Worm (Caenorhabditis elegans) whole organism, late embryonic: ENCODE measurements around the gene ubc-9.

ENCODE experiments used
- C08G9.2 ChIP-seq: sonication (generic microtip); optimal IDR thresholded peaks from 2 replicates; lab custom pipeline; 2016; ENCODE audit warnings: mild to moderate bottlenecking, missing genetic modification characterization, moderate library complexity, missing compliant biosample characterization
- K02D7.2 ChIP-seq: sonication (generic microtip); optimal IDR thresholded peaks from 2 replicates; lab custom pipeline; 2017; ENCODE audit warnings: mild to moderate bottlenecking, missing genetic modification characterization, missing compliant biosample characterization
- T23F11.4 ChIP-seq: fragments of 200-800 bp; sonication (Bioruptor generic); optimal IDR thresholded peaks from 2 replicates; lab custom pipeline; 2018; ENCODE audit warnings: mild to moderate bottlenecking, missing genetic modification characterization, missing compliant biosample characterization
- ceh-2 ChIP-seq: sonication (generic microtip); optimal IDR thresholded peaks from 2 replicates; lab custom pipeline; 2016; ENCODE audit warnings: missing genotype, missing genetic modification characterization, missing compliant biosample characterization
- ceh-22 ChIP-seq: sonication (generic microtip); optimal IDR thresholded peaks from 2 replicates; lab custom pipeline; 2017; ENCODE audit warnings: missing biosample characterization, missing genetic modification characterization
- ceh-30 ChIP-seq: fragments of 150-350 bp; optimal IDR thresholded peaks from 2 replicates; lab custom pipeline; 2014; ENCODE audit warnings: missing biosample characterization, missing genetic modification characterization
- ceh-31 ChIP-seq: sonication (generic microtip); optimal IDR thresholded peaks from 2 replicates; lab custom pipeline; 2016; ENCODE audit warnings: missing genetic modification characterization, missing compliant biosample characterization
- ceh-34 ChIP-seq: sonication (generic microtip); optimal IDR thresholded peaks from 2 replicates; lab custom pipeline; 2016; ENCODE audit warnings: mild to moderate bottlenecking, missing genetic modification characterization, missing compliant biosample characterization
- che-1 ChIP-seq: sonication (generic microtip); optimal IDR thresholded peaks from 2 replicates; lab custom pipeline; 2016; ENCODE audit warnings: mild to moderate bottlenecking, missing genetic modification characterization, missing compliant biosample characterization
- dmd-4 ChIP-seq: sonication (generic microtip); optimal IDR thresholded peaks from 2 replicates; lab custom pipeline; 2016; ENCODE audit warnings: borderline replicate concordance, missing genetic modification characterization, missing compliant biosample characterization
- dve-1 ChIP-seq: sonication (generic microtip); optimal IDR thresholded peaks from 2 replicates; lab custom pipeline; 2017; ENCODE audit warnings: antibody characterized with exemption, mild to moderate bottlenecking, missing genetic modification characterization, missing compliant biosample characterization
- eyg-1 ChIP-seq: sonication (generic microtip); optimal IDR thresholded peaks from 2 replicates; lab custom pipeline; 2016; ENCODE audit warnings: missing genotype, missing genetic modification characterization, missing compliant biosample characterization
- fax-1 ChIP-seq: sonication (generic microtip); optimal IDR thresholded peaks from 2 replicates; lab custom pipeline; 2016; ENCODE audit warnings: missing genotype, missing genetic modification characterization, missing compliant biosample characterization
- fkh-10 ChIP-seq: fragments of 150-350 bp; optimal IDR thresholded peaks from 2 replicates; lab custom pipeline; 2014; ENCODE audit warnings: missing biosample characterization, missing genetic modification reagents, missing genetic modification characterization
- fkh-6 ChIP-seq: sonication (generic microtip); optimal IDR thresholded peaks from 2 replicates; lab custom pipeline; 2016; ENCODE audit warnings: missing genetic modification characterization, missing compliant biosample characterization
- gmeb-2 ChIP-seq: sonication (generic microtip); optimal IDR thresholded peaks from 2 replicates; lab custom pipeline; 2016; ENCODE audit warnings: missing genetic modification characterization, inconsistent platforms, missing compliant biosample characterization
- hlh-15 ChIP-seq: sonication (generic microtip); optimal IDR thresholded peaks from 2 replicates; lab custom pipeline; 2016; ENCODE audit warnings: missing genetic modification characterization, missing compliant biosample characterization
- hlh-6 ChIP-seq: sonication (generic microtip); optimal IDR thresholded peaks from 2 replicates; lab custom pipeline; 2016; ENCODE audit warnings: missing genotype, missing genetic modification characterization, missing compliant biosample characterization
- hlh-8 ChIP-seq: sonication (generic microtip); optimal IDR thresholded peaks from 2 replicates; lab custom pipeline; 2016; ENCODE audit warnings: missing genotype, missing genetic modification characterization, missing compliant biosample characterization
- lim-6 ChIP-seq: sonication (generic microtip); optimal IDR thresholded peaks from 2 replicates; lab custom pipeline; 2016; ENCODE audit warnings: missing genetic modification characterization, missing compliant biosample characterization
- lin-11 ChIP-seq: fragments of 200-800 bp; sonication (Bioruptor generic); optimal IDR thresholded peaks from 2 replicates; lab custom pipeline; 2018; ENCODE audit warnings: mild to moderate bottlenecking, missing genetic modification characterization, missing compliant biosample characterization
- nhr-11 ChIP-seq: fragments of 150-350 bp; optimal IDR thresholded peaks from 2 replicates; lab custom pipeline; 2014; ENCODE audit warnings: missing biosample characterization, missing genetic modification characterization
- odd-2 ChIP-seq: sonication (generic microtip); optimal IDR thresholded peaks from 2 replicates; lab custom pipeline; 2017; ENCODE audit warnings: antibody characterized with exemption, mild to moderate bottlenecking, missing genetic modification characterization, missing compliant biosample characterization
- pat-9 ChIP-seq: fragments of 200-800 bp; sonication (Bioruptor generic); optimal IDR thresholded peaks from 2 replicates; lab custom pipeline; 2018; ENCODE audit warnings: mild to moderate bottlenecking, missing genetic modification characterization, moderate library complexity, missing compliant biosample characterization
- pha-2 ChIP-seq: sonication (generic microtip); optimal IDR thresholded peaks from 2 replicates; lab custom pipeline; 2017; ENCODE audit warnings: mild to moderate bottlenecking, missing genetic modification characterization, missing compliant biosample characterization
- pqm-1 ChIP-seq: sonication (generic microtip); optimal IDR thresholded peaks from 2 replicates; lab custom pipeline; 2016; ENCODE audit warnings: missing genetic modification characterization, missing compliant biosample characterization
- ref-2 ChIP-seq: sonication (generic microtip); optimal IDR thresholded peaks from 2 replicates; lab custom pipeline; 2016; ENCODE audit warnings: missing genetic modification characterization, missing compliant biosample characterization
- rnt-1 ChIP-seq: sonication (generic microtip); optimal IDR thresholded peaks from 2 replicates; lab custom pipeline; 2016; ENCODE audit warnings: missing genetic modification characterization, missing compliant biosample characterization
- sox-2 ChIP-seq: fragments of 200-800 bp; sonication (Bioruptor generic); IDR thresholded peaks from 2 replicates; pipeline ENCODE4 v1.3.6; 2022; ENCODE audit warnings: missing genetic modification reagents, missing genetic modification characterization, missing compliant biosample characterization
- syd-9 ChIP-seq: sonication (generic microtip); optimal IDR thresholded peaks from 2 replicates; lab custom pipeline; 2016; ENCODE audit warnings: mild to moderate bottlenecking, missing genetic modification characterization, moderate library complexity, missing compliant biosample characterization
- tbx-7 ChIP-seq: sonication (generic microtip); optimal IDR thresholded peaks from 2 replicates; lab custom pipeline; 2016; ENCODE audit warnings: missing genotype, missing genetic modification characterization, missing compliant biosample characterization
- unc-3 ChIP-seq, 2 experiments: fragments of 200-800 bp in 1 of 2; sonication (Bioruptor generic) in 1 of 2; sonication (generic microtip) in 1 of 2; conservative IDR thresholded peaks in 1 of 2; optimal IDR thresholded peaks in 1 of 2; 2 replicates each; pipeline versions ENCODE4 v1.3.6 to Lab custom; 2016 to 2022; ENCODE audit warnings: missing compliant biosample characterization in 2 of 2, missing genetic modification characterization in 2 of 2, missing genetic modification reagents in 1 of 2
- unc-42 ChIP-seq: sonication (generic microtip); optimal IDR thresholded peaks from 2 replicates; lab custom pipeline; 2016; ENCODE audit warnings: missing genotype, missing genetic modification characterization, missing compliant biosample characterization
- zip-5 ChIP-seq: sonication (generic microtip); optimal IDR thresholded peaks from 2 replicates; lab custom pipeline; 2016; ENCODE audit warnings: missing genetic modification characterization, missing compliant biosample characterization

Gene ubc-9

DNA sequence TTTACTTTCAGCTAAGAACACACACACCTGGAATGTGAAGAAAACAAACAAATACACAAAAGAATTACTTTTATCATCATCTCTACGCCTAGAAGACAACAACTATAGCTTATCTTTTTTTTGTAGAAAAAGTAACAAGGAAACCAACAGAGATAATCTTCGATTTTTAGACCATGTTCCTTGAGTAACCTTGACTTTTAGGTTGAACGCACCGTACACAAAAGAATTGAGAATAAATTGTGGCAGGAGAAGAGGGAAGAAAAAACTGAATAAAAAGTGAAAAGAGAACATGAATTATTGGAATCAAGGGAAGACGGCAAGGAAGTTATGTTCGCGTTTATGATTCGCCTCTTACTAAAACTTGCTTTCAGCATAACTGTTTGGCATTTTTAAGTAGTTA lies 9.9 kb upstream of the ubc-9 start:
- TF ChIP-seq odd-2 (tag; lab: Kevin White, UChicago) (no peak), hlh-8 (tag; lab: Kevin White, UChicago) (no peak), T23F11.4 (GFP tag; lab: Kevin White, UChicago) (no peak), sox-2 (GFP tag; lab: Robert Waterston, UW) (no peak), ref-2 (tag; lab: Kevin White, UChicago) (no peak), unc-3 (GFP tag; conservative IDR thresholded peaks at IDR 0.05; lab: Robert Waterston, UW) (no peak), unc-3 (tag; optimal IDR thresholded peaks at IDR 0.05; lab: Kevin White, UChicago) (no peak), ceh-31 (tag; lab: Kevin White, UChicago) (no peak), tbx-7 (tag; lab: Kevin White, UChicago) (no peak), lim-6 (no peak), C08G9.2 (no peak), syd-9 (tag; lab: Kevin White, UChicago) (no peak)

DNA sequence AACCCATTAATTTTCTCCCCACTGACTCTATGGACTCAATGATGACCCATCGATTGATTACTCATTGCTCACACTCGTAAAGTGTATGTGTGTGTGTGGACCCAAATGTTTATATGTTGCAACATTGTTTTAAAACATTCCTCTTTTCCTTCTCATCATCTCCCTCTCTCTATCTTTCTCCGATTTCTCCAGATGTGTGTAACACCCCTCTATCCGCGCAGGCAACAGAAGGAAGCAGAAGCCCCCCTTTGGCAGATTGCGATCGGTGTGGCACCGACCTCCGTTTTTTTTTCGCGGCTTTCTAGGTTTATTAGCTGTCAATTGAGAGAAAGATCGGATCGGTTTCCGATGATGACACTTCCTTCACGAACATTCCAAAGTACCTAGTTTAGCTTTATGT lies 7.3 kb upstream of the ubc-9 start:
- TF ChIP-seq C08G9.2 (no peak), tbx-7 (tag; lab: Kevin White, UChicago) (no peak), sox-2 (GFP tag; lab: Robert Waterston, UW) (no peak)
- TF ChIP-seq, all 69 proteins: peak for 0

DNA sequence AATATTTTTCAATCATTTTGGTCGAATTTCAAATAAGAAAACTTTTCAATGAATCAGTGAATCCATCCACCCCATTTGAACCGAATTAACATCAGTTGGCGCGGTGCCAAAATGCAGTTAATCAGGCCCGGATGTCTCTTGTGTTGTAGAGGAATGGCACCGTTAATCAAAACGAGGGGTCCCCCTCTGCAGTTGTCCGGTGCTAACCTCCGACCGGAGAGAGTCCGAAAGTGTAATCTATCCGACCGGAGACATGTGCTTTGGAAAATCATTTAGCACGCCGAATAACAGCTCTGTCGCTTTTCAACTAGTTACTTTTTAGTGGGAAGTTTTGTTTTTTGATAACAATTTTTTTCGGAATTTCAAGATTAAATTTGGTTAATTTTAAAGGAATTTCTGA lies 5.6 kb upstream of the ubc-9 start:
- TF ChIP-seq rnt-1 (no peak), ceh-22 (tag; lab: Kevin White, UChicago) (no peak), pat-9 (tag; lab: Kevin White, UChicago) (no peak), pha-2 (no peak), ceh-2 (tag; lab: Kevin White, UChicago) (no peak), K02D7.2 (tag; lab: Kevin White, UChicago) (no peak), nhr-11 (no peak), fkh-10 (no peak), lin-11 (no peak), odd-2 (tag; lab: Kevin White, UChicago) (no peak), syd-9 (tag; lab: Kevin White, UChicago) (no peak), che-1 (tag; lab: Kevin White, UChicago) (no peak), dmd-4 (no peak), ceh-34 (tag; lab: Kevin White, UChicago) (no peak), zip-5 (tag; lab: Kevin White, UChicago) (no peak)

DNA sequence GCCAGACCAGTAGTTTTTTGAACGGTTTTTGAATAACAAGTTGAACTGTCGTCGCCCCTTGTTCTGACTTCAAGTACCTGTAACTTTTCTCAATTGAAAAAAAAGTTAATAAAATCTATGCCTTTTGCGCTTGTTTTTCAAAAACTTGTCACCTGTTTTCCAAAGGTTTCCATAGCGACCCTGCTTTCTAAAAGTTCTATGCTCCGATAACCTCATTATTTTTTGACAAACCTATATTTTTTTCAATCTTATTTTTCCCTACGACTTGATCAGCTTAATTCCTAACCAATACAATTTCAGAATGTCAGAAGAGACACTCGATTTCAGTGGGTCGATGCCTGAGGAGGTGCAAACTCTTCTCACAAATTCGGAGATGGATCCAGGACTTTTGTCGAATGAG lies 3.5 kb upstream of the ubc-9 start, which contains the start of gene F29B9.8:
Gene F29B9.8 (plus strand): TSS at position 301 of the 400 bp plus-strand sequence.
- TF ChIP-seq ceh-22 (tag; lab: Kevin White, UChicago): no peak
- TF ChIP-seq pqm-1: no peak
- no peak for TF ChIP-seq ceh-30
- TF ChIP-seq dve-1 (tag; lab: Kevin White, UChicago): no peak
- TF ChIP-seq unc-42 (tag; lab: Kevin White, UChicago): no peak
- TF ChIP-seq eyg-1 (tag; lab: Kevin White, UChicago): no peak
- no peak for TF ChIP-seq hlh-15
- TF ChIP-seq ceh-2 (tag; lab: Kevin White, UChicago): no peak
- no peak for TF ChIP-seq che-1 (tag; lab: Kevin White, UChicago)

DNA sequence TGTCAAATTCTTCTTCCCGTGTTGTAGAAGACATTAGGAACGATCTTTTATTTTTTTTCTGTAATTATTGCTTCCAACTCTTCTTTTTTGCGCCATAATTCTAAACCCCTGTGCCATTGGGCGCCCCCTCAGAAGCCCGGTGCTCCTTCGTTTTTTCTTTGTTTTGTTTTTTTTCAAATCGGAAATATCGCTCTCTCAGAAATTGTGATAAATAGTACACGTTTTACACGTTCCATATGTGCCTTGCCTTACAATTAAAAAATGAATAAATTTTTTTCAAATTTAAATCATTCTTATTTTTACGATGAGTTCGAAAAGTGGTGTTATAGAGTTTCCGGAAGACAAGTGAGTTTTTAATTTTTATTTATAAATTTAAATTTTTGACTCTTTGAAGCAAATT lies 1.4 kb upstream of the ubc-9 start, which contains the start of gene F29B9.7:
Gene F29B9.7 (plus strand): TSS at position 301 of the 400 bp plus-strand sequence.
- TF ChIP-seq K02D7.2 (tag; lab: Kevin White, UChicago) (no peak), gmeb-2 (tag; lab: Kevin White, UChicago) (no peak), hlh-6 (tag; lab: Kevin White, UChicago) (no peak), rnt-1 (no peak), che-1 (tag; lab: Kevin White, UChicago) (no peak), fax-1 (tag; lab: Kevin White, UChicago) (no peak), ref-2 (tag; lab: Kevin White, UChicago) (no peak), fkh-6 (no peak), ceh-30 (no peak), dmd-4 (no peak)
